Worm (Caenorhabditis elegans) whole organism, L2 larva: ENCODE data around the gene srd-17.

Experiments used
- ama-1 ChIP-seq: fragments of 150-350 bp; optimal IDR thresholded peaks from 2 replicates; lab custom pipeline; 2018; ENCODE audit warnings: inconsistent platforms
- ceh-82 ChIP-seq: fragments of 150-350 bp; optimal IDR thresholded peaks from 2 replicates; lab custom pipeline; 2014; ENCODE audit warnings: missing biosample characterization, missing genetic modification characterization
- unc-39 ChIP-seq: fragments of 150-350 bp; optimal IDR thresholded peaks from 2 replicates; lab custom pipeline; 2014; ENCODE audit warnings: missing biosample characterization, missing genetic modification characterization

- TF ChIP-seq ama-1 (lab: Kevin White, UChicago): peak; percentile 34
- no peak for TF ChIP-seq unc-39
- no peak for TF ChIP-seq ceh-82 (tag; lab: Kevin White, UChicago)
Observed at ce11 chrV:13464123-13464522, 31.6 kb upstream of the srd-17 start.
